Worm (Caenorhabditis elegans) whole organism, midembryonic: Measurements from ENCODE around the gene Y75B8A.6.

Source experiments
- flt-1 ChIP-seq: fragments of 200-800 bp; sonication (Bioruptor generic); IDR thresholded peaks from 2 replicates; pipeline ENCODE4 v1.3.6; 2022; ENCODE audit warnings: missing genetic modification characterization, missing compliant biosample characterization
- klf-2 ChIP-seq: fragments of 200-800 bp; sonication (Bioruptor generic); conservative IDR thresholded peaks from 2 replicates; pipeline ENCODE4 v1.3.6; 2022; ENCODE audit warnings: missing genetic modification reagents, missing genetic modification characterization, missing compliant biosample characterization
- ref-1 ChIP-seq: fragments of 200-800 bp; sonication (Bioruptor generic); conservative IDR thresholded peaks from 2 replicates; pipeline ENCODE4 v1.3.6; 2022; ENCODE audit warnings: missing genetic modification reagents, missing genetic modification characterization, missing compliant biosample characterization
- tab-1 ChIP-seq: fragments of 200-800 bp; sonication (Bioruptor generic); IDR thresholded peaks from 2 replicates; pipeline ENCODE4 v1.3.6; 2022; ENCODE audit warnings: missing genetic modification characterization, missing compliant biosample characterization
- ztf-23 ChIP-seq: fragments of 200-800 bp; sonication (Bioruptor generic); IDR thresholded peaks from 2 replicates; pipeline ENCODE4 v1.3.6; 2022; ENCODE audit warnings: missing genetic modification reagents, missing genetic modification characterization, missing compliant biosample characterization
- ztf-29 ChIP-seq: fragments of 200-800 bp; sonication (Bioruptor generic); IDR thresholded peaks from 2 replicates; pipeline ENCODE4 v1.3.6; 2022; ENCODE audit warnings: missing genetic modification reagents, missing genetic modification characterization, missing compliant biosample characterization

DNA sequence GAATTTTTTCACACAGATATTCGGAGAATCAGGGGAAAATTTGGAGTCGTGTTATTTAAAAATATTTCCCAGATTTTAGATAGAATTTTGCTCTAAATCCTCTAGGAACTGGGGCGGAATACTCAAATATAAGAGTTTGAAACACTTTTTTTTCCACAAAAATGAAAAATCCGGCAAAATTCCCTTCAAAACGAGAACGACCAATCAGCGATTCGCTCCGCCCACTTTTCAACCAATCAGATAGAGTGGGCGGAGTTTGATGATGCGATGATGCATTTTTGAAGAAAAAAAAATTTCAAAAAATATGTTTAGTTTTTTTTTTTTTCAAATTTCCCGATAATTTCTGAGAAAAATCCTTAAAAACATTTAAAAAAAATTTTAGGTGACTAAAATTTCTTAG, 34.3 kb upstream of the Y75B8A.6 start:
- no peak for TF ChIP-seq flt-1 (GFP tag; lab: Robert Waterston, UW)
- TF ChIP-seq ztf-29 (GFP tag; lab: Robert Waterston, UW), result no peak
- no peak for TF ChIP-seq ref-1 (GFP tag; lab: Robert Waterston, UW)
- no peak for TF ChIP-seq ztf-23 (GFP tag; lab: Robert Waterston, UW)
- no peak for TF ChIP-seq klf-2
- no peak for TF ChIP-seq tab-1
